Fruit fly (Drosophila melanogaster) whole organism, embryonic: ENCODE measurements around the gene lbl.
A peak's percentile ranks its signal among the peaks of the same experiment; 100 is the strongest.

Experiments used
- Atf3 ChIP-seq: fragments of 200-800 bp; sonication (Bioruptor generic); optimal IDR thresholded peaks from 3 replicates; lab custom pipeline; 2016; ENCODE audit warnings: missing biosample characterization, missing genetic modification characterization
- Atf6 ChIP-seq: fragments of 200-800 bp; sonication (Bioruptor generic); IDR thresholded peaks from 2 replicates; pipeline ENCODE4 v1.3.6; 2022; ENCODE audit warnings: missing biosample characterization, missing genetic modification characterization
- Bteb2 ChIP-seq: fragments of 200-800 bp; sonication (Bioruptor generic); optimal IDR thresholded peaks from 2 replicates; lab custom pipeline; 2016; ENCODE audit warnings: missing biosample characterization, missing genetic modification characterization
- CG10147 ChIP-seq: fragments of 200-800 bp; sonication (Bioruptor generic); optimal IDR thresholded peaks from 2 replicates; lab custom pipeline; 2019; ENCODE audit warnings: missing biosample characterization, mild to moderate bottlenecking, missing genetic modification characterization, moderate library complexity
- CG10267 ChIP-seq: fragments of 200-800 bp; sonication (Bioruptor generic); optimal IDR thresholded peaks from 2 replicates; lab custom pipeline; 2018; ENCODE audit warnings: missing biosample characterization, mild to moderate bottlenecking, missing genetic modification characterization, moderate library complexity
- CG13287 ChIP-seq: fragments of 200-800 bp; sonication (Bioruptor generic); IDR thresholded peaks from 2 replicates; pipeline ENCODE4 v1.3.6; 2022; ENCODE audit warnings: missing biosample characterization, missing genetic modification characterization; ENCODE audit not compliant: partially characterized antibody
- CG13424 ChIP-seq: fragments of 200-800 bp; sonication (Bioruptor generic); optimal IDR thresholded peaks from 2 replicates; lab custom pipeline; 2019; ENCODE audit warnings: missing biosample characterization, mild to moderate bottlenecking, missing genetic modification characterization, moderate library complexity
- CG14667 ChIP-seq: fragments of 200-800 bp; sonication (Bioruptor generic); IDR thresholded peaks from 2 replicates; pipeline ENCODE4 v1.3.6; 2022; ENCODE audit warnings: missing biosample characterization, missing genetic modification characterization
- CG1603 ChIP-seq: fragments of 200-800 bp; sonication (Bioruptor generic); optimal IDR thresholded peaks from 2 replicates; lab custom pipeline; 2019; ENCODE audit warnings: missing biosample characterization, mild to moderate bottlenecking, missing genetic modification characterization, moderate library complexity
- CG2116 ChIP-seq: fragments of 200-800 bp; sonication (Bioruptor generic); optimal IDR thresholded peaks from 3 replicates; lab custom pipeline; 2018; ENCODE audit warnings: missing biosample characterization, mild to moderate bottlenecking, missing genetic modification characterization
- CG30403 ChIP-seq: fragments of 200-800 bp; sonication (Bioruptor generic); optimal IDR thresholded peaks from 3 replicates; lab custom pipeline; 2016; ENCODE audit warnings: missing biosample characterization, missing genetic modification characterization
- CG30431 ChIP-seq: fragments of 200-800 bp; sonication (Bioruptor generic); optimal IDR thresholded peaks from 2 replicates; lab custom pipeline; 2017; ENCODE audit warnings: missing biosample characterization, missing genetic modification characterization
- CG6813 ChIP-seq: fragments of 200-800 bp; sonication (Bioruptor generic); optimal IDR thresholded peaks from 2 replicates; lab custom pipeline; 2017; ENCODE audit warnings: missing biosample characterization, missing genetic modification characterization, mild to moderate bottlenecking, moderate library complexity, missing genetic modification reagents
- CG8388 ChIP-seq: fragments of 200-800 bp; sonication (Bioruptor generic); optimal IDR thresholded peaks from 2 replicates; lab custom pipeline; 2019; ENCODE audit warnings: missing biosample characterization, mild to moderate bottlenecking, missing genetic modification characterization, moderate library complexity
- CG9609 ChIP-seq: fragments of 200-800 bp; sonication (Bioruptor generic); optimal IDR thresholded peaks from 3 replicates; lab custom pipeline; 2016; ENCODE audit warnings: missing biosample characterization, missing genetic modification characterization
- CG9727 ChIP-seq: fragments of 200-800 bp; sonication (Bioruptor generic); optimal IDR thresholded peaks from 3 replicates; lab custom pipeline; 2017; ENCODE audit warnings: missing biosample characterization, mild to moderate bottlenecking, missing genetic modification characterization
- Dad ChIP-seq: fragments of 200-800 bp; sonication (Bioruptor generic); optimal IDR thresholded peaks from 3 replicates; lab custom pipeline; 2016; ENCODE audit warnings: missing biosample characterization, missing genetic modification characterization
- Doc2 ChIP-seq: fragments of 200-800 bp; sonication (Bioruptor generic); IDR thresholded peaks from 2 replicates; pipeline ENCODE4 v1.3.6; 2022; ENCODE audit warnings: missing biosample characterization, missing genetic modification characterization
- Drgx ChIP-seq: fragments of 200-800 bp; sonication (Bioruptor generic); IDR thresholded peaks from 2 replicates; pipeline ENCODE4 v1.3.6; 2022; ENCODE audit warnings: missing biosample characterization, missing genetic modification characterization
- Fer3 ChIP-seq: fragments of 200-800 bp; sonication (Bioruptor generic); optimal IDR thresholded peaks from 2 replicates; lab custom pipeline; 2018; ENCODE audit warnings: missing biosample characterization, mild to moderate bottlenecking, missing genetic modification characterization, moderate library complexity
- H15 ChIP-seq: fragments of 200-800 bp; sonication (Bioruptor generic); IDR thresholded peaks from 3 replicates; pipeline ENCODE4 v1.3.6; 2022; ENCODE audit warnings: missing biosample characterization, missing genetic modification characterization
- HHEX ChIP-seq: fragments of 200-800 bp; sonication (Bioruptor generic); optimal IDR thresholded peaks from 3 replicates; lab custom pipeline; 2017; ENCODE audit warnings: missing biosample characterization, mild to moderate bottlenecking, missing genetic modification characterization, missing genetic modification reagents
- HLH4C ChIP-seq: fragments of 200-800 bp; sonication (Bioruptor generic); IDR thresholded peaks from 3 replicates; pipeline ENCODE4 v1.3.6; 2022; ENCODE audit warnings: missing biosample characterization, missing genetic modification characterization; ENCODE audit not compliant: partially characterized antibody
- Hr3 ChIP-seq: fragments of 200-800 bp; sonication (Bioruptor generic); optimal IDR thresholded peaks from 3 replicates; lab custom pipeline; 2016; ENCODE audit warnings: missing biosample characterization, missing genetic modification characterization
- Hr78 ChIP-seq, 2 experiments: fragments of 200-800 bp in 1 of 2; fragments of >200 bp in 1 of 2; sonication (Bioruptor generic) in 1 of 2; optimal IDR thresholded peaks; 2 replicates each; lab custom pipeline; 2017 to 2019; ENCODE audit warnings: missing biosample characterization in 2 of 2, missing genetic modification characterization in 2 of 2, mild to moderate bottlenecking in 1 of 2, moderate library complexity in 1 of 2
- Jarid2 ChIP-seq: fragments of 200-800 bp; sonication (Bioruptor generic); optimal IDR thresholded peaks from 3 replicates; lab custom pipeline; 2017; ENCODE audit warnings: mild to moderate bottlenecking, missing biosample characterization, missing genetic modification reagents, missing genetic modification characterization
- MTF-1 ChIP-seq: fragments of 200-800 bp; sonication (Bioruptor generic); optimal IDR thresholded peaks from 2 replicates; lab custom pipeline; 2018; ENCODE audit warnings: missing biosample characterization, mild to moderate bottlenecking, missing genetic modification characterization, borderline replicate concordance
- NK7.1 ChIP-seq: fragments of 200-800 bp; sonication (Bioruptor generic); optimal IDR thresholded peaks from 3 replicates; lab custom pipeline; 2016; ENCODE audit warnings: missing biosample characterization, missing genetic modification characterization
- Nf-YA ChIP-seq: fragments of 200-800 bp; sonication (Bioruptor generic); IDR thresholded peaks from 2 replicates; pipeline ENCODE4 v1.3.6; 2022; ENCODE audit warnings: missing biosample characterization, missing genetic modification characterization
- Oli ChIP-seq: fragments of 200-800 bp; sonication (Bioruptor generic); optimal IDR thresholded peaks from 2 replicates; lab custom pipeline; 2018; ENCODE audit warnings: missing biosample characterization, mild to moderate bottlenecking, missing genetic modification characterization, moderate library complexity
- Sox100B ChIP-seq: fragments of 200-800 bp; sonication (Bioruptor generic); optimal IDR thresholded peaks from 3 replicates; lab custom pipeline; 2018; ENCODE audit warnings: missing biosample characterization, mild to moderate bottlenecking, missing genetic modification characterization
- Vsx1 ChIP-seq: fragments of 200-800 bp; sonication (Bioruptor generic); optimal IDR thresholded peaks from 2 replicates; lab custom pipeline; 2017; ENCODE audit warnings: missing biosample characterization, mild to moderate bottlenecking, missing genetic modification characterization, missing genetic modification reagents
- YL-1 ChIP-seq: fragments of 200-800 bp; sonication (Bioruptor generic); optimal IDR thresholded peaks from 3 replicates; lab custom pipeline; 2017; ENCODE audit warnings: missing biosample characterization, mild to moderate bottlenecking, missing genetic modification characterization
- br ChIP-seq: fragments of >200 bp; optimal IDR thresholded peaks from 2 replicates; lab custom pipeline; 2017
- btn ChIP-seq: fragments of 200-800 bp; sonication (Bioruptor generic); optimal IDR thresholded peaks from 2 replicates; lab custom pipeline; 2016; ENCODE audit warnings: missing biosample characterization, missing genetic modification characterization
- caup ChIP-seq: fragments of 200-800 bp; sonication (Bioruptor generic); optimal IDR thresholded peaks from 3 replicates; lab custom pipeline; 2017; ENCODE audit warnings: missing biosample characterization, mild to moderate bottlenecking, missing genetic modification characterization, moderate library complexity; ENCODE audit not compliant: severe bottlenecking
- dmrt99B ChIP-seq: fragments of 200-800 bp; sonication (Bioruptor generic); optimal IDR thresholded peaks from 2 replicates; lab custom pipeline; 2018; ENCODE audit warnings: missing biosample characterization, mild to moderate bottlenecking, missing genetic modification characterization, moderate library complexity
- emc ChIP-seq: fragments of 200-800 bp; sonication (Bioruptor generic); optimal IDR thresholded peaks from 2 replicates; lab custom pipeline; 2016; ENCODE audit warnings: missing biosample characterization, missing genetic modification characterization
- en ChIP-seq: fragments of 200-800 bp; sonication (Bioruptor generic); optimal IDR thresholded peaks from 2 replicates; lab custom pipeline; 2016; ENCODE audit warnings: missing biosample characterization, missing genetic modification characterization
- gce ChIP-seq: fragments of 200-800 bp; sonication (Bioruptor generic); IDR thresholded peaks from 3 replicates; pipeline ENCODE4 v1.3.6; 2022; ENCODE audit warnings: missing biosample characterization, missing genetic modification characterization
- gem ChIP-seq: fragments of 200-800 bp; sonication (Bioruptor generic); optimal IDR thresholded peaks from 2 replicates; lab custom pipeline; 2019; ENCODE audit warnings: missing biosample characterization, mild to moderate bottlenecking, missing genetic modification characterization, moderate library complexity
- lola ChIP-seq, 3 experiments: fragments of >200 bp in 2 of 3; fragments of 200-800 bp in 1 of 3; sonication (Bioruptor generic) in 1 of 3; optimal IDR thresholded peaks; 2 replicates each; lab custom pipeline; 2017 to 2019; ENCODE audit warnings: missing biosample characterization in 3 of 3, missing genetic modification characterization in 3 of 3, mild to moderate bottlenecking in 1 of 3, moderate library complexity in 1 of 3
- p53 ChIP-seq: fragments of 200-800 bp; sonication (Bioruptor generic); optimal IDR thresholded peaks from 2 replicates; lab custom pipeline; 2016; ENCODE audit warnings: missing biosample characterization, missing genetic modification characterization
- sd ChIP-seq: fragments of 200-800 bp; sonication (Bioruptor generic); optimal IDR thresholded peaks from 3 replicates; lab custom pipeline; 2018; ENCODE audit warnings: missing biosample characterization, mild to moderate bottlenecking, missing genetic modification characterization, moderate library complexity
- sim ChIP-seq: fragments of 200-800 bp; sonication (Bioruptor generic); IDR thresholded peaks from 2 replicates; pipeline ENCODE4 v1.3.6; 2022; ENCODE audit warnings: missing biosample characterization, missing genetic modification characterization
- tgo ChIP-seq: fragments of 200-800 bp; sonication (Bioruptor generic); IDR thresholded peaks from 3 replicates; pipeline ENCODE4 v1.3.6; 2022; ENCODE audit warnings: missing biosample characterization, missing genetic modification characterization
- twi ChIP-seq: fragments of 200-800 bp; optimal IDR thresholded peaks from 2 replicates; lab custom pipeline; 2019; ENCODE audit warnings: missing biosample characterization, mild to moderate bottlenecking, missing genetic modification characterization, moderate library complexity
- vvl ChIP-seq: fragments of 200-800 bp; sonication (Bioruptor generic); IDR thresholded peaks from 2 replicates; pipeline ENCODE4 v1.3.6; 2022; ENCODE audit warnings: missing biosample characterization, missing genetic modification characterization
- zen2 ChIP-seq: fragments of 200-800 bp; sonication (Bioruptor generic); IDR thresholded peaks from 3 replicates; pipeline ENCODE4 v1.3.6; 2022; ENCODE audit warnings: missing biosample characterization, missing genetic modification characterization; ENCODE audit not compliant: partially characterized antibody
- zfh2 ChIP-seq: fragments of 200-800 bp; sonication (Bioruptor generic); optimal IDR thresholded peaks from 2 replicates; lab custom pipeline; 2016; ENCODE audit warnings: missing biosample characterization, missing genetic modification characterization

lbl gene

dm6 chr3R:21378595-21378994, 55.3 kb downstream of the lbl start, which contains the start of gene tin (continued):
- TF ChIP-seq CG2116: peak; percentile 80
- TF ChIP-seq YL-1 (GFP tag; lab: Kevin White, UChicago): peak; percentile 44
- peak; percentile 91 for TF ChIP-seq CG10267
- TF ChIP-seq CG9609 (GFP tag; lab: Kevin White, UChicago): peak; percentile 4
- TF ChIP-seq MTF-1: peak; percentile 85
- TF ChIP-seq Bteb2 (GFP tag; lab: Kevin White, UChicago): peak; percentile 24
- peak; percentile 95 for TF ChIP-seq Atf6 (GFP tag; lab: Robert Waterston, UW)
- no peak for TF ChIP-seq br (lab: Kevin White, UChicago)
- TF ChIP-seq CG30403: peak; percentile 91
- peak; percentile 68 for TF ChIP-seq Jarid2 (GFP tag; lab: Kevin White, UChicago)
- peak; percentile 94 for TF ChIP-seq CG6813
- peak; percentile 96 for TF ChIP-seq H15
- TF ChIP-seq Doc2 (GFP tag; lab: Robert Waterston, UW): no peak
- peak; percentile 95 for TF ChIP-seq CG9727 (GFP tag; lab: Kevin White, UChicago)
- TF ChIP-seq CG30431 (GFP tag; lab: Kevin White, UChicago): peak; percentile 78
- TF ChIP-seq zen2 (GFP tag; lab: Robert Waterston, UW): peak; percentile 23; the same call in 1 of the 3 replicates
- peak; percentile 29 for TF ChIP-seq zfh2 (GFP tag; lab: Kevin White, UChicago)
- TF ChIP-seq btn (GFP tag; lab: Kevin White, UChicago): no peak
- no peak for TF ChIP-seq NK7.1 (GFP tag; lab: Kevin White, UChicago)
- peak; percentile 94 for TF ChIP-seq CG1603 (tag; lab: Kevin White, UChicago)
- peak; percentile 95 for TF ChIP-seq Drgx (GFP tag; lab: Robert Waterston, UW)
- TF ChIP-seq p53: no peak
- TF ChIP-seq dmrt99B (tag; lab: Kevin White, UChicago): peak; percentile 92
- TF ChIP-seq caup (GFP tag; lab: Kevin White, UChicago): peak; percentile 91
- TF ChIP-seq gce: peak; percentile 96
- peak in 1 of 2 experiments; percentile 72 for TF ChIP-seq Hr78 (GFP tag; optimal IDR thresholded peaks at IDR 0.05; lab: Kevin White, UChicago)
- peak; percentile 86 for TF ChIP-seq twi (tag; lab: Kevin White, UChicago)
- TF ChIP-seq HLH4C: peak; percentile 47; the same call in 1 of the 3 replicates
- TF ChIP-seq Fer3 (tag; lab: Kevin White, UChicago): peak; percentile 88
- peak; percentile 93; the same call in 1 of the 2 replicates for TF ChIP-seq CG14667
- peak; percentile 96 for TF ChIP-seq gem (tag; lab: Kevin White, UChicago)
- peak; percentile 94 for TF ChIP-seq CG13424 (tag; lab: Kevin White, UChicago)
- TF ChIP-seq sim (GFP tag; lab: Robert Waterston, UW): peak; percentile 92
- TF ChIP-seq sd (tag; lab: Kevin White, UChicago): peak; percentile 92
- TF ChIP-seq HHEX (GFP tag; lab: Kevin White, UChicago): peak; percentile 84
- TF ChIP-seq Vsx1 (GFP tag; lab: Kevin White, UChicago): peak; percentile 82
- TF ChIP-seq en: no peak
- peak; percentile 95 for TF ChIP-seq CG8388 (GFP tag; lab: Kevin White, UChicago)
- peak; percentile 85 for TF ChIP-seq Hr3 (GFP tag; lab: Kevin White, UChicago)
- peak; percentile 83 for TF ChIP-seq CG13287 (GFP tag; lab: Robert Waterston, UW)
- TF ChIP-seq CG10147: peak; percentile 79
- no peak for TF ChIP-seq Atf3 (GFP tag; lab: Kevin White, UChicago)
- TF ChIP-seq tgo (GFP tag; lab: Robert Waterston, UW): peak; percentile 97
- TF ChIP-seq lola (GFP tag; optimal IDR thresholded peaks at IDR 0.05; lab: Kevin White, UChicago): peak in 1 of 3 experiments; percentile 95
- no peak for TF ChIP-seq emc (GFP tag; lab: Kevin White, UChicago)
- TF ChIP-seq vvl (GFP tag; lab: Robert Waterston, UW): peak; percentile 99
- TF ChIP-seq Dad (GFP tag; lab: Kevin White, UChicago): peak; percentile 33
- TF ChIP-seq Nf-YA: peak; percentile 97
- TF ChIP-seq Oli (tag; lab: Kevin White, UChicago): peak; percentile 89
- TF ChIP-seq Sox100B (GFP tag; lab: Kevin White, UChicago): peak; percentile 90
